Worm (Caenorhabditis elegans): ENCODE measurements around the gene popl-7.

popl-7 gene

ce11 chrIV:13396375-13396774 is 25.9 kb downstream of the popl-7 start:
- TF ChIP-seq elt-3 (tag; optimal IDR thresholded peaks at IDR 0.05) (peak in 1 of 3 experiments; percentile 15), ama-1 (optimal IDR thresholded peaks at IDR 0.05) (no peak), fkh-2 (tag; optimal IDR thresholded peaks at IDR 0.05) (no peak), lin-39 (tag; optimal IDR thresholded peaks at IDR 0.05) (no peak), nfya-1 (tag; optimal IDR thresholded peaks at IDR 0.05; ENCODE audit: insufficient read depth) (no peak), nhr-77 (tag; optimal IDR thresholded peaks at IDR 0.05) (no peak), nhr-43 (tag; optimal IDR thresholded peaks at IDR 0.05; ENCODE audit: poor library complexity, severe bottlenecking) (peak; percentile 8), snpc-4 (tag; optimal IDR thresholded peaks at IDR 0.05) (no peak), elt-2 (tag; optimal IDR thresholded peaks at IDR 0.05) (peak; percentile 90), daf-12 (tag; optimal IDR thresholded peaks at IDR 0.05) (no peak), ceh-82 (tag; optimal IDR thresholded peaks at IDR 0.05) (no peak), zag-1 (tag; optimal IDR thresholded peaks at IDR 0.05) (no peak), pha-4 (tag; optimal IDR thresholded peaks at IDR 0.05) (peak; percentile 78), nhr-25 (tag; optimal IDR thresholded peaks at IDR 0.05) (no peak), ZK546.5 (tag; optimal IDR thresholded peaks at IDR 0.05) (no peak), mml-1 (tag; optimal IDR thresholded peaks at IDR 0.05) (no peak), nhr-237 (tag; optimal IDR thresholded peaks at IDR 0.05) (no peak), pqm-1 (tag; optimal IDR thresholded peaks at IDR 0.05) (peak; percentile 91), nhr-23 (tag; optimal IDR thresholded peaks at IDR 0.05) (no peak), nhr-12 (tag; optimal IDR thresholded peaks at IDR 0.05) (no peak), egl-27 (tag; optimal IDR thresholded peaks at IDR 0.05) (no peak), skn-1 (tag; optimal IDR thresholded peaks at IDR 0.05) (peak; percentile 73)

- TF ChIP-seq nhr-25 (tag; optimal IDR thresholded peaks at IDR 0.05): no peak
- TF ChIP-seq pha-4 (tag; optimal IDR thresholded peaks at IDR 0.05): no peak
- no peak for TF ChIP-seq lin-39 (tag; optimal IDR thresholded peaks at IDR 0.05)
- TF ChIP-seq egl-27 (tag; optimal IDR thresholded peaks at IDR 0.05): no peak
- no peak for TF ChIP-seq skn-1 (tag; optimal IDR thresholded peaks at IDR 0.05)
- TF ChIP-seq ztf-11 (tag; optimal IDR thresholded peaks at IDR 0.05): no peak
- TF ChIP-seq hmg-11 (tag; optimal IDR thresholded peaks at IDR 0.05): no peak
- TF ChIP-seq tbx-2 (tag; optimal IDR thresholded peaks at IDR 0.05): no peak
- no peak for TF ChIP-seq ama-1 (optimal IDR thresholded peaks at IDR 0.05)
- no peak for TF ChIP-seq zag-1 (tag; optimal IDR thresholded peaks at IDR 0.05)
Observed at ce11 chrIV:13398728-13399127, 28.2 kb downstream of the popl-7 start, which contains the start of gene Y62E10A.13. Gene Y62E10A.13 (minus strand): TSS chrIV:13399053.

ce11 chrIV:13400456-13401364 is 30.2 kb downstream of the popl-7 start, which contains the start of the genes memi-2 and cyp-31A5:
Gene memi-2 (minus strand): TSS chrIV:13400506.
Gene cyp-31A5 (plus strand): TSS chrIV:13401289.
- TF ChIP-seq ceh-9 (tag; optimal IDR thresholded peaks at IDR 0.05): no peak
- no peak for TF ChIP-seq aly-2 (tag; optimal IDR thresholded peaks at IDR 0.05)
- no peak for TF ChIP-seq R02D3.7 (tag; optimal IDR thresholded peaks at IDR 0.05)
- TF ChIP-seq tbx-2 (tag; optimal IDR thresholded peaks at IDR 0.05): no peak
- no peak for TF ChIP-seq snpc-4 (tag; optimal IDR thresholded peaks at IDR 0.05)

- TF ChIP-seq elt-3 (tag; optimal IDR thresholded peaks at IDR 0.05): no peak
- TF ChIP-seq ceh-28 (tag; optimal IDR thresholded peaks at IDR 0.05): no peak
- peak; percentile 30 for TF ChIP-seq nhr-25 (tag; optimal IDR thresholded peaks at IDR 0.05)
- no peak for TF ChIP-seq R02D3.7 (tag; optimal IDR thresholded peaks at IDR 0.05)
- TF ChIP-seq nhr-237 (tag; optimal IDR thresholded peaks at IDR 0.05): no peak
Observed at ce11 chrIV:13408018-13408417, 37.5 kb downstream of the popl-7 start, which contains the start of gene Y62E10A.19. Gene Y62E10A.19 (minus strand): TSS chrIV:13408306.

- TF ChIP-seq elt-2 (tag; optimal IDR thresholded peaks at IDR 0.05) (peak; percentile 5), fos-1 (tag; optimal IDR thresholded peaks at IDR 0.05) (no peak), pha-4 (tag; optimal IDR thresholded peaks at IDR 0.05) (peak; percentile 62), hmg-11 (tag; optimal IDR thresholded peaks at IDR 0.05) (peak; percentile 50), ceh-28 (tag; optimal IDR thresholded peaks at IDR 0.05) (no peak), snpc-4 (tag; optimal IDR thresholded peaks at IDR 0.05) (peak; percentile 25)
Observed at ce11 chrIV:13412845-13413383, 42.4 kb downstream of the popl-7 start, which contains the start of gene gcl-1. Gene gcl-1 (minus strand): TSS chrIV:13412895.

Data from whole organism, L3 larva.